Worm (Caenorhabditis elegans): ENCODE results near the gene C50E10.2.

DNA sequence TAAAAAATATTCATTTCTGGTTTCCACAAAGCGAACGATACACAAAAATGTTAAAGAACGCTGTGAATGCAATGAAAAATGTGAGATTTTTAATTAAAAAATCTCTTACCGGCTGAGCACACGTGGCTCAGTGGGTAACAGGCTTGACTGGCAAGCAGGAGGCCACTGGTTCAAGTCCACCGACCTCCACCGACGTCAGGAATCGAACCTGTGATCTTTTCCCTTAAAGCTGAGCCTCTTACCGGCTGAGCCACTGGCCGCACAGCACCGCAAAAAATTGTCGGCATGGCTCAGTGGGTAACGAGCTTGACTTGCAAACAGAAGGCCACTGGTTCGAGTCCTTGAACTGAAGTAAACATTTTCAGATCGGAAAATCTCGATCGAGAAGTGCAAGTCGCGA lies 35.3 kb upstream of the C50E10.2 start, which contains the start of gene C44C11.6:
- TF ChIP-seq lin-39 (tag; optimal IDR thresholded peaks at IDR 0.05) = no peak
- no peak for TF ChIP-seq nhr-12 (tag; optimal IDR thresholded peaks at IDR 0.05)
- TF ChIP-seq fos-1 (tag; optimal IDR thresholded peaks at IDR 0.05) = no peak
- TF ChIP-seq sma-3 (GFP tag; optimal IDR thresholded peaks at IDR 0.05) = no peak
- TF ChIP-seq ztf-11 (tag; optimal IDR thresholded peaks at IDR 0.05) = no peak
- TF ChIP-seq C34F6.9 (tag; optimal IDR thresholded peaks at IDR 0.05) = no peak
- no peak for TF ChIP-seq alr-1 (tag; optimal IDR thresholded peaks at IDR 0.05)
- TF ChIP-seq unc-62 (GFP tag; optimal IDR thresholded peaks at IDR 0.05) = no peak
- no peak for TF ChIP-seq unc-39 (tag; optimal IDR thresholded peaks at IDR 0.05)
- TF ChIP-seq nhr-25 (tag; optimal IDR thresholded peaks at IDR 0.05) = no peak
- TF ChIP-seq nhr-23 (tag; optimal IDR thresholded peaks at IDR 0.05) = no peak
- no peak for TF ChIP-seq R02D3.7 (tag; optimal IDR thresholded peaks at IDR 0.05)
- TF ChIP-seq nhr-77 (tag; optimal IDR thresholded peaks at IDR 0.05) = no peak
